Fruit fly (Drosophila melanogaster): Measurements from ENCODE around the gene eIF4E4.

Gene eIF4E4

DNA sequence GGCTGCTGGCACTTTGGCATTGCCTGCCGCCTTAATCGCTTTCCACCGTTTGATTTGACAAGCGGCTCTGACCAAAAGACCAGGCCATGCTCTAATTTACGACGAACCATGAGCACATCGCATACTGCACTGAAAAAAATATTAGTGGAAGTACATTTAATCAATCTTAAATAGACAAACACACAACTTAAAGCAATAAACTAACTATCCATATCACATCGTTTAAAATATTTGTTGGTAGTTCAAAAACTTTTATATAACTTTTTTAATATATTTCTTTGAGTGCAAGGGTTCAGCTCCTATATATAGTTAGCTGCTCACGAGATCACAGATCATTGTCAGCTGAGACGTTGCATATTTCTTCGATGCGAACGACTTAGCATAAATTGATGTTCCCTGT is 40.4 kb upstream of the eIF4E4 start (continued):
- peak; percentile 12 for TF ChIP-seq CG13123 (GFP tag; optimal IDR thresholded peaks at IDR 0.05)
- no peak for TF ChIP-seq Awh (GFP tag; IDR thresholded peaks at IDR 0.05)
- no peak for TF ChIP-seq ato (GFP tag; IDR thresholded peaks at IDR 0.05; ENCODE audit: partially characterized antibody)
- peak; percentile 64 for TF ChIP-seq Ssrp (tag; optimal IDR thresholded peaks at IDR 0.05)
- TF ChIP-seq CG7556 (GFP tag; optimal IDR thresholded peaks at IDR 0.05): peak; percentile 41
- peak; percentile 74 for TF ChIP-seq CG12391 (tag; optimal IDR thresholded peaks at IDR 0.05)
- TF ChIP-seq Pdp1 (GFP tag; optimal IDR thresholded peaks at IDR 0.05): peak; percentile 27 to 48
- TF ChIP-seq al (GFP tag; IDR thresholded peaks at IDR 0.05): no peak
- no peak for TF ChIP-seq CG8478 (optimal IDR thresholded peaks at IDR 0.05)
- peak; percentile 61 for TF ChIP-seq cwo (GFP tag; optimal IDR thresholded peaks at IDR 0.05)
- TF ChIP-seq CG2875 (GFP tag; optimal IDR thresholded peaks at IDR 0.05): peak; percentile 1
- TF ChIP-seq Hsf (GFP tag; optimal IDR thresholded peaks at IDR 0.05): peak; percentile 31
- TF ChIP-seq CG8388 (GFP tag; optimal IDR thresholded peaks at IDR 0.05): peak; percentile 65
- peak; percentile 17 to 49 for TF ChIP-seq dpn (GFP tag; optimal IDR thresholded peaks at IDR 0.05)
- TF ChIP-seq CG4328 (GFP tag; optimal IDR thresholded peaks at IDR 0.05): peak; percentile 79
- peak; percentile 54 for TF ChIP-seq fd3F (GFP tag; optimal IDR thresholded peaks at IDR 0.05)
- peak; percentile 50 for TF ChIP-seq CG12219 (GFP tag; optimal IDR thresholded peaks at IDR 0.05)
- TF ChIP-seq CG12659 (GFP tag; optimal IDR thresholded peaks at IDR 0.05): peak; percentile 56
- no peak for TF ChIP-seq disco-r (GFP tag; optimal IDR thresholded peaks at IDR 0.05)
- peak; percentile 21 for TF ChIP-seq Camta (GFP tag; optimal IDR thresholded peaks at IDR 0.05)
- no peak for TF ChIP-seq CG7987 (GFP tag; optimal IDR thresholded peaks at IDR 0.05)
- TF ChIP-seq CG4424 (GFP tag; optimal IDR thresholded peaks at IDR 0.05): peak; percentile 62
- peak; percentile 3 for TF ChIP-seq CG8290 (GFP tag; optimal IDR thresholded peaks at IDR 0.05)
- TF ChIP-seq CG8290 (tag; optimal IDR thresholded peaks at IDR 0.05): peak in 1 of 2 experiments; percentile 25
- peak; percentile 18 for TF ChIP-seq zf30C (GFP tag; optimal IDR thresholded peaks at IDR 0.05)
- TF ChIP-seq CG2712 (tag; optimal IDR thresholded peaks at IDR 0.05): peak; percentile 74
- TF ChIP-seq CG13894 (tag; optimal IDR thresholded peaks at IDR 0.05): no peak
- TF ChIP-seq CG17361 (GFP tag; IDR thresholded peaks at IDR 0.05): peak; percentile 69
- peak; percentile 74 for TF ChIP-seq Blimp-1 (GFP tag; optimal IDR thresholded peaks at IDR 0.05)
- TF ChIP-seq CG33557 (GFP tag; optimal IDR thresholded peaks at IDR 0.05): no peak
- TF ChIP-seq gcm2 (GFP tag; optimal IDR thresholded peaks at IDR 0.05): no peak
- TF ChIP-seq eyg (GFP tag; optimal IDR thresholded peaks at IDR 0.05): no peak
- TF ChIP-seq vnd (GFP tag; IDR thresholded peaks at IDR 0.05; ENCODE audit: partially characterized antibody): no peak
- peak; percentile 6 for TF ChIP-seq HmgZ (tag; optimal IDR thresholded peaks at IDR 0.05)
- peak; percentile 16 for TF ChIP-seq CG10462 (GFP tag; optimal IDR thresholded peaks at IDR 0.05)
- peak; percentile 9; the same call in 1 of the 2 replicates for TF ChIP-seq Ravus (GFP tag; IDR thresholded peaks at IDR 0.05)
- TF ChIP-seq Mad (GFP tag; optimal IDR thresholded peaks at IDR 0.05): peak; percentile 11
- peak in 1 of 2 experiments; percentile 86 for TF ChIP-seq Hr51 (GFP tag; optimal IDR thresholded peaks at IDR 0.05)
- peak; percentile 60 for TF ChIP-seq H2.0 (GFP tag; IDR thresholded peaks at IDR 0.05)
- TF ChIP-seq CG32767 (GFP tag; IDR thresholded peaks at IDR 0.05): 0 out of 2 replicates have a peak, but pooled peaks have one; percentile 30
- peak; percentile 23 for TF ChIP-seq CG4707 (GFP tag; optimal IDR thresholded peaks at IDR 0.05)
- 0 out of 3 replicates have a peak, but pooled peaks have one; percentile 30 for TF ChIP-seq CG2889 (GFP tag; IDR thresholded peaks at IDR 0.05)
- peak; percentile 12 for TF ChIP-seq CG9437 (GFP tag; optimal IDR thresholded peaks at IDR 0.05)
- TF ChIP-seq CG14050 (GFP tag; IDR thresholded peaks at IDR 0.05): peak; percentile 54; the same call in 2 of the 3 replicates
- no peak for TF ChIP-seq hkb (optimal IDR thresholded peaks at IDR 0.05)
- TF ChIP-seq hkb (GFP tag; IDR thresholded peaks at IDR 0.05): peak; percentile 76
- TF ChIP-seq lilli (GFP tag; optimal IDR thresholded peaks at IDR 0.05): peak; percentile 18
- TF ChIP-seq CG4360 (GFP tag; IDR thresholded peaks at IDR 0.05): 0 out of 2 replicates have a peak, but pooled peaks have one; percentile 31
- TF ChIP-seq ind (GFP tag; optimal IDR thresholded peaks at IDR 0.05): peak; percentile 59
- peak; percentile 54 for TF ChIP-seq Fer1 (GFP tag; optimal IDR thresholded peaks at IDR 0.05)

Measured in whole organism, embryonic.